Fruit fly (Drosophila melanogaster) whole organism, embryonic: ENCODE data around the gene CG14401.

ENCODE experiments used
- B-H2 ChIP-seq: fragments of 200-800 bp; sonication (Bioruptor generic); optimal IDR thresholded peaks from 2 replicates; lab custom pipeline; 2018; ENCODE audit warnings: missing biosample characterization, mild to moderate bottlenecking, missing genetic modification characterization
- BtbVII ChIP-seq: fragments of 200-800 bp; sonication (Bioruptor generic); optimal IDR thresholded peaks from 3 replicates; lab custom pipeline; 2017; ENCODE audit warnings: missing biosample characterization, mild to moderate bottlenecking, missing genetic modification characterization
- CG10431 ChIP-seq: fragments of 200-800 bp; sonication (Bioruptor generic); optimal IDR thresholded peaks from 3 replicates; lab custom pipeline; 2018; ENCODE audit warnings: missing biosample characterization, mild to moderate bottlenecking, missing genetic modification characterization
- CG12219 ChIP-seq: fragments of 200-800 bp; sonication (Bioruptor generic); optimal IDR thresholded peaks from 3 replicates; lab custom pipeline; 2018; ENCODE audit warnings: missing biosample characterization, mild to moderate bottlenecking, missing genetic modification characterization
- CG14667 ChIP-seq: fragments of 200-800 bp; sonication (Bioruptor generic); IDR thresholded peaks from 2 replicates; pipeline ENCODE4 v1.3.6; 2022; ENCODE audit warnings: missing biosample characterization, missing genetic modification characterization
- CG1832 ChIP-seq: fragments of 200-800 bp; sonication (Bioruptor generic); optimal IDR thresholded peaks from 2 replicates; lab custom pipeline; 2017; ENCODE audit warnings: missing biosample characterization, mild to moderate bottlenecking, missing genetic modification characterization, inconsistent platforms
- CG18599 ChIP-seq: fragments of 200-800 bp; sonication (Bioruptor generic); optimal IDR thresholded peaks from 3 replicates; lab custom pipeline; 2017; ENCODE audit warnings: missing biosample characterization, missing genetic modification characterization, mild to moderate bottlenecking, moderate library complexity, missing genetic modification reagents
- CG2202 ChIP-seq: fragments of 200-800 bp; sonication (Bioruptor generic); optimal IDR thresholded peaks from 2 replicates; lab custom pipeline; 2018; ENCODE audit warnings: missing biosample characterization, mild to moderate bottlenecking, missing genetic modification characterization
- CG2678 ChIP-seq: fragments of 200-800 bp; sonication (Bioruptor generic); optimal IDR thresholded peaks from 3 replicates; lab custom pipeline; 2019; ENCODE audit warnings: missing biosample characterization, mild to moderate bottlenecking, missing genetic modification characterization, moderate library complexity
- CG4730 ChIP-seq: fragments of 200-800 bp; sonication (Bioruptor generic); IDR thresholded peaks from 2 replicates; pipeline ENCODE4 v1.3.6; 2022; ENCODE audit warnings: missing biosample characterization, missing genetic modification characterization
- CG4820 ChIP-seq: fragments of 200-800 bp; sonication (Bioruptor generic); optimal IDR thresholded peaks from 3 replicates; lab custom pipeline; 2016; ENCODE audit warnings: missing biosample characterization, missing genetic modification characterization
- CG6175 ChIP-seq: fragments of 200-800 bp; sonication (Bioruptor generic); IDR thresholded peaks from 3 replicates; pipeline ENCODE4 v1.3.6; 2022; ENCODE audit warnings: missing biosample characterization, missing genetic modification characterization
- CG7556 ChIP-seq: fragments of 200-800 bp; sonication (Bioruptor generic); optimal IDR thresholded peaks from 2 replicates; lab custom pipeline; 2017; ENCODE audit warnings: missing biosample characterization, mild to moderate bottlenecking, missing genetic modification characterization
- CG9437 ChIP-seq: fragments of 200-800 bp; sonication (Bioruptor generic); optimal IDR thresholded peaks from 2 replicates; lab custom pipeline; 2018; ENCODE audit warnings: missing biosample characterization, mild to moderate bottlenecking, missing genetic modification characterization
- D ChIP-seq, 2 experiments: fragments of 200-800 bp in 1 of 2; fragments of >200 bp in 1 of 2; sonication (Bioruptor generic) in 1 of 2; optimal IDR thresholded peaks; 2 replicates in 1 of 2; 3 replicates in 1 of 2; lab custom pipeline; 2017; ENCODE audit warnings: mild to moderate bottlenecking in 1 of 2, missing biosample characterization in 1 of 2, missing genetic modification characterization in 1 of 2, missing genetic modification reagents in 1 of 2
- Deaf1 ChIP-seq: fragments of 200-800 bp; optimal IDR thresholded peaks from 3 replicates; lab custom pipeline; 2019; ENCODE audit warnings: missing biosample characterization, mild to moderate bottlenecking, missing genetic modification characterization, moderate library complexity
- Dp ChIP-seq: fragments of 200-800 bp; sonication (Bioruptor generic); optimal IDR thresholded peaks from 2 replicates; lab custom pipeline; 2018; ENCODE audit warnings: missing biosample characterization, mild to moderate bottlenecking, missing genetic modification characterization, moderate library complexity
- Eip74EF ChIP-seq, 2 experiments: fragments of 200-800 bp in 1 of 2; fragments of >200 bp in 1 of 2; sonication (Bioruptor generic) in 1 of 2; optimal IDR thresholded peaks; 2 replicates each; lab custom pipeline; 2017 to 2019; ENCODE audit warnings: missing biosample characterization in 2 of 2, missing genetic modification characterization in 2 of 2, mild to moderate bottlenecking in 1 of 2, moderate library complexity in 1 of 2
- Ets65A ChIP-seq: fragments of 200-800 bp; sonication (Bioruptor generic); peaks from one replicate; lab custom pipeline; 2016; ENCODE audit warnings: missing biosample characterization, missing genetic modification characterization
- Fer1 ChIP-seq: fragments of 200-800 bp; sonication (Bioruptor generic); optimal IDR thresholded peaks from 2 replicates; lab custom pipeline; 2017; ENCODE audit warnings: missing biosample characterization, mild to moderate bottlenecking, missing genetic modification characterization
- HmgD ChIP-seq: fragments of 200-800 bp; sonication (Bioruptor generic); optimal IDR thresholded peaks from 3 replicates; lab custom pipeline; 2016; ENCODE audit warnings: missing biosample characterization, missing genetic modification characterization
- Hr78 ChIP-seq, 2 experiments: fragments of 200-800 bp in 1 of 2; fragments of >200 bp in 1 of 2; sonication (Bioruptor generic) in 1 of 2; optimal IDR thresholded peaks; 2 replicates each; lab custom pipeline; 2017 to 2019; ENCODE audit warnings: missing biosample characterization in 2 of 2, missing genetic modification characterization in 2 of 2, mild to moderate bottlenecking in 1 of 2, moderate library complexity in 1 of 2
- Sox100B ChIP-seq: fragments of 200-800 bp; sonication (Bioruptor generic); optimal IDR thresholded peaks from 3 replicates; lab custom pipeline; 2018; ENCODE audit warnings: missing biosample characterization, mild to moderate bottlenecking, missing genetic modification characterization
- Spps ChIP-seq: fragments of 200-800 bp; sonication (Bioruptor generic); optimal IDR thresholded peaks from 2 replicates; lab custom pipeline; 2018; ENCODE audit warnings: missing biosample characterization, mild to moderate bottlenecking, missing genetic modification characterization
- Sry-δ ChIP-seq: fragments of 200-800 bp; sonication (Bioruptor generic); optimal IDR thresholded peaks from 2 replicates; lab custom pipeline; 2016; ENCODE audit warnings: missing biosample characterization, missing genetic modification characterization
- Vsx1 ChIP-seq: fragments of 200-800 bp; sonication (Bioruptor generic); optimal IDR thresholded peaks from 2 replicates; lab custom pipeline; 2017; ENCODE audit warnings: missing biosample characterization, mild to moderate bottlenecking, missing genetic modification characterization, missing genetic modification reagents
- ash1 ChIP-seq: fragments of 200-800 bp; sonication (Bioruptor generic); optimal IDR thresholded peaks from 2 replicates; lab custom pipeline; 2018; ENCODE audit warnings: missing biosample characterization, mild to moderate bottlenecking, missing genetic modification characterization
- bbx ChIP-seq: fragments of 200-800 bp; sonication (Bioruptor generic); IDR thresholded peaks from 2 replicates; pipeline ENCODE4 v1.3.6; 2022; ENCODE audit warnings: missing biosample characterization, missing genetic modification characterization; ENCODE audit not compliant: partially characterized antibody
- bcd ChIP-seq: fragments of 200-800 bp; sonication (Bioruptor generic); optimal IDR thresholded peaks from 2 replicates; lab custom pipeline; 2017; ENCODE audit warnings: missing biosample characterization, mild to moderate bottlenecking, missing genetic modification characterization
- crc ChIP-seq: fragments of 200-800 bp; sonication (Bioruptor generic); optimal IDR thresholded peaks from 2 replicates; lab custom pipeline; 2016; ENCODE audit warnings: missing biosample characterization, missing genetic modification characterization
- disco-r ChIP-seq: fragments of 200-800 bp; sonication (Bioruptor generic); optimal IDR thresholded peaks from 2 replicates; lab custom pipeline; 2016; ENCODE audit warnings: missing biosample characterization, missing genetic modification characterization
- dysf ChIP-seq: fragments of 200-800 bp; sonication (Bioruptor generic); IDR thresholded peaks from 3 replicates; pipeline ENCODE4 v1.3.6; 2022; ENCODE audit warnings: missing biosample characterization, missing genetic modification characterization
- exex ChIP-seq: fragments of 200-800 bp; sonication (Bioruptor generic); optimal IDR thresholded peaks from 4 replicates; lab custom pipeline; 2018; ENCODE audit warnings: missing biosample characterization, mild to moderate bottlenecking, missing genetic modification characterization, moderate library complexity
- ham ChIP-seq: fragments of 200-800 bp; sonication (Bioruptor generic); IDR thresholded peaks from 2 replicates; pipeline ENCODE4 v1.3.6; 2022; ENCODE audit warnings: missing biosample characterization, missing genetic modification characterization
- jigr1 ChIP-seq: fragments of 200-800 bp; sonication (Bioruptor generic); IDR thresholded peaks from 3 replicates; pipeline ENCODE4 v1.3.6; 2022; ENCODE audit warnings: missing biosample characterization, missing genetic modification characterization
- lola ChIP-seq, 3 experiments: fragments of >200 bp in 2 of 3; fragments of 200-800 bp in 1 of 3; sonication (Bioruptor generic) in 1 of 3; optimal IDR thresholded peaks; 2 replicates each; lab custom pipeline; 2017 to 2019; ENCODE audit warnings: missing biosample characterization in 3 of 3, missing genetic modification characterization in 3 of 3, mild to moderate bottlenecking in 1 of 3, moderate library complexity in 1 of 3
- luna ChIP-seq: fragments of 200-800 bp; sonication (Bioruptor generic); optimal IDR thresholded peaks from 2 replicates; lab custom pipeline; 2016; ENCODE audit warnings: missing biosample characterization, missing genetic modification characterization
- maf-S ChIP-seq: fragments of 200-800 bp; sonication (Bioruptor generic); optimal IDR thresholded peaks from 2 replicates; lab custom pipeline; 2016; ENCODE audit warnings: missing biosample characterization, missing genetic modification characterization
- mirr ChIP-seq: fragments of 200-800 bp; sonication (Bioruptor generic); optimal IDR thresholded peaks from 3 replicates; lab custom pipeline; 2018; ENCODE audit warnings: missing biosample characterization, mild to moderate bottlenecking, missing genetic modification characterization
- p53 ChIP-seq: fragments of 200-800 bp; sonication (Bioruptor generic); optimal IDR thresholded peaks from 2 replicates; lab custom pipeline; 2016; ENCODE audit warnings: missing biosample characterization, missing genetic modification characterization
- pan ChIP-seq, 4 experiments: fragments of >200 bp in 3 of 4; fragments of 200-800 bp in 1 of 4; sonication (Bioruptor generic) in 1 of 4; optimal IDR thresholded peaks in 3 of 4; IDR thresholded peaks in 1 of 4; 2 replicates each; pipeline versions ENCODE4 v1.3.6 to Lab custom; 2017 to 2022; ENCODE audit warnings: missing biosample characterization in 2 of 4, missing genetic modification characterization in 2 of 4, mixed read lengths in 1 of 4
- prd ChIP-seq, 3 experiments: fragments of >200 bp in 2 of 3; fragments of 200-800 bp in 1 of 3; sonication (Bioruptor generic) in 1 of 3; optimal IDR thresholded peaks in 2 of 3; IDR thresholded peaks in 1 of 3; 2 replicates in 2 of 3; 3 replicates in 1 of 3; pipeline versions ENCODE4 v1.3.6 to Lab custom; 2017 to 2022; ENCODE audit warnings: missing biosample characterization in 1 of 3, missing genetic modification characterization in 1 of 3
- psq ChIP-seq: fragments of 200-800 bp; sonication (Bioruptor generic); optimal IDR thresholded peaks from 2 replicates; lab custom pipeline; 2017; ENCODE audit warnings: missing biosample characterization, missing genetic modification characterization
- ranshi ChIP-seq: fragments of 200-800 bp; sonication (Bioruptor generic); IDR thresholded peaks from 2 replicates; pipeline ENCODE4 v1.3.6; 2022; ENCODE audit warnings: missing biosample characterization, missing genetic modification characterization
- sens-2 ChIP-seq: fragments of 200-800 bp; sonication (Bioruptor generic); IDR thresholded peaks from 2 replicates; pipeline ENCODE4 v1.3.6; 2022; ENCODE audit warnings: missing biosample characterization, missing genetic modification characterization
- sr ChIP-seq: fragments of 200-800 bp; sonication (Bioruptor generic); IDR thresholded peaks from 3 replicates; pipeline ENCODE4 v1.3.6; 2022; ENCODE audit warnings: missing biosample characterization, missing genetic modification characterization
- sug ChIP-seq: fragments of 200-800 bp; optimal IDR thresholded peaks from 2 replicates; lab custom pipeline; 2019; ENCODE audit warnings: missing biosample characterization, mild to moderate bottlenecking, missing genetic modification characterization, moderate library complexity
- unpg ChIP-seq: fragments of 200-800 bp; sonication (Bioruptor generic); optimal IDR thresholded peaks from 3 replicates; lab custom pipeline; 2018; ENCODE audit warnings: missing biosample characterization, mild to moderate bottlenecking, missing genetic modification characterization, moderate library complexity

CG14401 gene

dm6 chr2L:20883624-20884220, 14.1 kb downstream of the CG14401 start (continued):
- TF ChIP-seq ash1 (GFP tag; lab: Kevin White, UChicago) (no peak), sens-2 (GFP tag; lab: Robert Waterston, UW) (peak; percentile 48; the same call in 1 of the 2 replicates), p53 (no peak), Ets65A (GFP tag; lab: Kevin White, UChicago) (peak; percentile 41), D (optimal IDR thresholded peaks at IDR 0.05; lab: Kevin White, UChicago) (no peak), D (GFP tag; optimal IDR thresholded peaks at IDR 0.05; lab: Kevin White, UChicago) (no peak), HmgD (GFP tag; lab: Kevin White, UChicago) (no peak), CG7556 (no peak), CG4820 (GFP tag; lab: Kevin White, UChicago) (no peak), dysf (no peak), maf-S (GFP tag; lab: Kevin White, UChicago) (no peak), B-H2 (peak; percentile 25), Fer1 (peak; percentile 17), mirr (peak; percentile 91), ham (no peak), CG10431 (GFP tag; lab: Kevin White, UChicago) (no peak), disco-r (GFP tag; lab: Kevin White, UChicago) (no peak), Eip74EF (GFP tag; optimal IDR thresholded peaks at IDR 0.05; lab: Kevin White, UChicago) (no peak), BtbVII (peak; percentile 9), Hr78 (GFP tag; optimal IDR thresholded peaks at IDR 0.05; lab: Kevin White, UChicago) (peak in 1 of 2 experiments; percentile 19), Dp (GFP tag; lab: Kevin White, UChicago) (no peak), CG18599 (GFP tag; lab: Kevin White, UChicago) (peak; percentile 27), crc (GFP tag; lab: Kevin White, UChicago) (no peak), CG1832 (GFP tag; lab: Kevin White, UChicago) (no peak), CG4730 (GFP tag; lab: Robert Waterston, UW) (no peak), Vsx1 (GFP tag; lab: Kevin White, UChicago) (peak; percentile 40), Spps (tag; lab: Kevin White, UChicago) (no peak), CG2678 (tag; lab: Kevin White, UChicago) (peak; percentile 21), exex (peak; percentile 98), CG9437 (GFP tag; lab: Kevin White, UChicago) (no peak), sug (peak; percentile 94)
- TF ChIP-seq, all 482 proteins: peak for 28

- TF ChIP-seq CG12219 (GFP tag; lab: Kevin White, UChicago), result no peak
- no peak for TF ChIP-seq CG2202 (tag; lab: Kevin White, UChicago)
- TF ChIP-seq psq (GFP tag; lab: Kevin White, UChicago), result peak; percentile 20
- TF ChIP-seq lola (GFP tag; optimal IDR thresholded peaks at IDR 0.05; lab: Kevin White, UChicago), result no peak
- TF ChIP-seq unpg (GFP tag; lab: Kevin White, UChicago), result no peak
- no peak for TF ChIP-seq sr
- peak; percentile 32; the same call in 1 of the 2 replicates for TF ChIP-seq bbx (GFP tag; lab: Robert Waterston, UW)
- TF ChIP-seq Deaf1, result peak; percentile 14
- no peak for TF ChIP-seq CG14667 (GFP tag; lab: Robert Waterston, UW)
- no peak for TF ChIP-seq CG6175 (GFP tag; lab: Robert Waterston, UW)
- TF ChIP-seq Sox100B, result no peak
- TF ChIP-seq bcd (GFP tag; lab: Kevin White, UChicago), result no peak
- TF ChIP-seq Sry-δ (GFP tag; lab: Kevin White, UChicago), result no peak
- no peak for TF ChIP-seq ranshi (GFP tag; lab: Robert Waterston, UW)
- TF ChIP-seq pan (optimal IDR thresholded peaks at IDR 0.05; lab: Kevin White, UChicago), result no peak
- TF ChIP-seq pan (GFP tag; optimal IDR thresholded peaks at IDR 0.05 in 1 of 2, IDR thresholded peaks at IDR 0.05 in 1 of 2), result peak in 1 of 2 experiments; percentile 10
- TF ChIP-seq jigr1 (GFP tag; lab: Robert Waterston, UW), result no peak
- no peak for TF ChIP-seq luna (GFP tag; lab: Kevin White, UChicago)
- peak; percentile 2 for TF ChIP-seq CG10431 (GFP tag; lab: Kevin White, UChicago)
- no peak for TF ChIP-seq prd (optimal IDR thresholded peaks at IDR 0.05; lab: Kevin White, UChicago)
- no peak for TF ChIP-seq prd (GFP tag; IDR thresholded peaks at IDR 0.05; lab: Robert Waterston, UW)
Measured at dm6 chr2L:20885889-20886507, 16.3 kb downstream of the CG14401 start.
